Worm (Caenorhabditis elegans): Measurements from ENCODE around the gene F08G2.5.
"Not testable (repeated sequence)": the region's sequence is repeated elsewhere in the genome, so short reads cannot be mapped to it uniquely, and the experiment has no call there.

- TF ChIP-seq ama-1 (optimal IDR thresholded peaks at IDR 0.05) (peak; percentile 25), attf-5 (GFP tag; optimal IDR thresholded peaks at IDR 0.05) (peak; percentile 63), madf-6 (GFP tag; IDR thresholded peaks at IDR 0.05) (peak; percentile 84), unc-62 (GFP tag; optimal IDR thresholded peaks at IDR 0.05) (peak; percentile 21), hrde-1 (tag; optimal IDR thresholded peaks at IDR 0.05; ENCODE audit: borderline replicate concordance) (peak; percentile 47), unc-130 (GFP tag; optimal IDR thresholded peaks at IDR 0.05) (peak; percentile 29), F49E8.2 (tag; optimal IDR thresholded peaks at IDR 0.05; ENCODE audit: insufficient read depth) (peak; percentile 85)
- not testable (repeated sequence) for TF ChIP-seq ama-1 (GFP tag; optimal IDR thresholded peaks at IDR 0.05); nfya-1 (tag; optimal IDR thresholded peaks at IDR 0.05; ENCODE audit: borderline replicate concordance, insufficient read depth); ets-4 (GFP tag; optimal IDR thresholded peaks at IDR 0.05); sea-2 (GFP tag; IDR thresholded peaks at IDR 0.05); K12H6.12 (tag; optimal IDR thresholded peaks at IDR 0.05); F39B2.1 (GFP tag; IDR thresholded peaks at IDR 0.05); dpff-1 (tag; optimal IDR thresholded peaks at IDR 0.05); hsf-1 (GFP tag; IDR thresholded peaks at IDR 0.05)
These were observed 4.1 kb downstream of the F08G2.5 start for ce11 chrII:13829123-13829996.
